Fruit fly (Drosophila melanogaster) whole organism, embryonic: ENCODE data around the gene Nca.

Experiments used
- CG11696 ChIP-seq: fragments of 200-800 bp; sonication (Bioruptor generic); IDR thresholded peaks from 2 replicates; pipeline ENCODE4 v1.3.6; 2022; ENCODE audit warnings: missing biosample characterization, missing genetic modification characterization
- CG12942 ChIP-seq: fragments of 200-800 bp; sonication (Bioruptor generic); optimal IDR thresholded peaks from 3 replicates; lab custom pipeline; 2016; ENCODE audit warnings: missing biosample characterization, missing genetic modification characterization
- CG13287 ChIP-seq: fragments of 200-800 bp; sonication (Bioruptor generic); IDR thresholded peaks from 2 replicates; pipeline ENCODE4 v1.3.6; 2022; ENCODE audit warnings: missing biosample characterization, missing genetic modification characterization; ENCODE audit not compliant: partially characterized antibody
- CG13296 ChIP-seq: fragments of 200-800 bp; sonication (Bioruptor generic); optimal IDR thresholded peaks from 3 replicates; lab custom pipeline; 2018; ENCODE audit warnings: missing biosample characterization, mild to moderate bottlenecking, missing genetic modification characterization
- CG13624 ChIP-seq: fragments of 200-800 bp; sonication (Bioruptor generic); optimal IDR thresholded peaks from 2 replicates; lab custom pipeline; 2016; ENCODE audit warnings: missing biosample characterization, missing genetic modification characterization
- CG14860 ChIP-seq: fragments of 200-800 bp; sonication (Bioruptor generic); IDR thresholded peaks from 3 replicates; pipeline ENCODE4 v1.3.6; 2022; ENCODE audit warnings: missing biosample characterization, missing genetic modification characterization; ENCODE audit not compliant: partially characterized antibody
- CG15601 ChIP-seq: fragments of 200-800 bp; sonication (Bioruptor generic); optimal IDR thresholded peaks from 3 replicates; lab custom pipeline; 2019; ENCODE audit warnings: missing biosample characterization, mild to moderate bottlenecking, missing genetic modification characterization, moderate library complexity
- CG15696 ChIP-seq: fragments of 200-800 bp; sonication (Bioruptor generic); optimal IDR thresholded peaks from 2 replicates; lab custom pipeline; 2019; ENCODE audit warnings: missing biosample characterization, mild to moderate bottlenecking, missing genetic modification characterization, moderate library complexity
- CG16779 ChIP-seq: fragments of 200-800 bp; sonication (Bioruptor generic); IDR thresholded peaks from 2 replicates; pipeline ENCODE4 v1.3.6; 2022; ENCODE audit warnings: missing biosample characterization, missing genetic modification characterization
- CG17829 ChIP-seq: fragments of 200-800 bp; optimal IDR thresholded peaks from 2 replicates; lab custom pipeline; 2019; ENCODE audit warnings: missing biosample characterization, mild to moderate bottlenecking, missing genetic modification characterization, moderate library complexity
- CG2116 ChIP-seq: fragments of 200-800 bp; sonication (Bioruptor generic); optimal IDR thresholded peaks from 3 replicates; lab custom pipeline; 2018; ENCODE audit warnings: missing biosample characterization, mild to moderate bottlenecking, missing genetic modification characterization
- CG31224 ChIP-seq: fragments of 200-800 bp; sonication (Bioruptor generic); IDR thresholded peaks from 2 replicates; pipeline ENCODE4 v1.3.6; 2022; ENCODE audit warnings: missing biosample characterization, missing genetic modification characterization
- CG31365 ChIP-seq: fragments of 200-800 bp; sonication (Bioruptor generic); optimal IDR thresholded peaks from 2 replicates; lab custom pipeline; 2018; ENCODE audit warnings: missing biosample characterization, mild to moderate bottlenecking, missing genetic modification characterization
- CG3407 ChIP-seq: fragments of 200-800 bp; sonication (Bioruptor generic); optimal IDR thresholded peaks from 2 replicates; lab custom pipeline; 2018; ENCODE audit warnings: missing biosample characterization, mild to moderate bottlenecking, missing genetic modification characterization
- CG4360 ChIP-seq: fragments of 200-800 bp; sonication (Bioruptor generic); IDR thresholded peaks from 2 replicates; pipeline ENCODE4 v1.3.6; 2022; ENCODE audit warnings: missing biosample characterization, missing genetic modification characterization
- CG5180 ChIP-seq: fragments of 200-800 bp; sonication (Bioruptor generic); optimal IDR thresholded peaks from 3 replicates; lab custom pipeline; 2017; ENCODE audit warnings: missing biosample characterization, missing genetic modification characterization, mild to moderate bottlenecking, moderate library complexity, missing genetic modification reagents
- CG7357 ChIP-seq: fragments of 200-800 bp; sonication (Bioruptor generic); IDR thresholded peaks from 3 replicates; pipeline ENCODE4 v1.3.6; 2022; ENCODE audit warnings: missing biosample characterization, missing genetic modification characterization
- CkIIα-i1 ChIP-seq: fragments of 200-800 bp; sonication (Bioruptor generic); IDR thresholded peaks from 2 replicates; pipeline ENCODE4 v1.3.6; 2022; ENCODE audit warnings: missing biosample characterization, missing genetic modification characterization
- Dll ChIP-seq: fragments of 200-800 bp; sonication (Bioruptor generic); IDR thresholded peaks from 4 replicates; pipeline ENCODE4 v1.3.6; 2022; ENCODE audit warnings: missing biosample characterization, missing genetic modification characterization; ENCODE audit not compliant: partially characterized antibody
- Dp ChIP-seq: fragments of 200-800 bp; sonication (Bioruptor generic); optimal IDR thresholded peaks from 2 replicates; lab custom pipeline; 2018; ENCODE audit warnings: missing biosample characterization, mild to moderate bottlenecking, missing genetic modification characterization, moderate library complexity
- E2f1 ChIP-seq: fragments of 200-800 bp; sonication (Bioruptor generic); IDR thresholded peaks from 2 replicates; pipeline ENCODE4 v1.3.6; 2022; ENCODE audit warnings: missing biosample characterization, missing genetic modification characterization
- H15 ChIP-seq: fragments of 200-800 bp; sonication (Bioruptor generic); IDR thresholded peaks from 3 replicates; pipeline ENCODE4 v1.3.6; 2022; ENCODE audit warnings: missing biosample characterization, missing genetic modification characterization
- MTF-1 ChIP-seq: fragments of 200-800 bp; sonication (Bioruptor generic); optimal IDR thresholded peaks from 2 replicates; lab custom pipeline; 2018; ENCODE audit warnings: missing biosample characterization, mild to moderate bottlenecking, missing genetic modification characterization, borderline replicate concordance
- NC2β ChIP-seq: fragments of 200-800 bp; sonication (Bioruptor generic); optimal IDR thresholded peaks from 2 replicates; lab custom pipeline; 2016; ENCODE audit warnings: missing biosample characterization, missing genetic modification characterization
- NFAT ChIP-seq: fragments of 200-800 bp; sonication (Bioruptor generic); IDR thresholded peaks from 2 replicates; pipeline ENCODE4 v1.3.6; 2022; ENCODE audit warnings: missing biosample characterization, missing genetic modification characterization
- Nf-YA ChIP-seq: fragments of 200-800 bp; sonication (Bioruptor generic); IDR thresholded peaks from 2 replicates; pipeline ENCODE4 v1.3.6; 2022; ENCODE audit warnings: missing biosample characterization, missing genetic modification characterization
- Sin3A ChIP-seq: fragments of >200 bp; optimal IDR thresholded peaks from 2 replicates; lab custom pipeline; 2018
- Sry-δ ChIP-seq: fragments of 200-800 bp; sonication (Bioruptor generic); optimal IDR thresholded peaks from 2 replicates; lab custom pipeline; 2016; ENCODE audit warnings: missing biosample characterization, missing genetic modification characterization
- Taf1 ChIP-seq: fragments of 200-800 bp; sonication (Bioruptor generic); IDR thresholded peaks from 2 replicates; pipeline ENCODE4 v1.3.6; 2022; ENCODE audit warnings: missing biosample characterization, missing genetic modification characterization
- ab ChIP-seq: fragments of 200-800 bp; sonication (Bioruptor generic); optimal IDR thresholded peaks from 2 replicates; lab custom pipeline; 2016; ENCODE audit warnings: missing biosample characterization, missing genetic modification characterization
- br ChIP-seq: fragments of >200 bp; optimal IDR thresholded peaks from 2 replicates; lab custom pipeline; 2017
- bsh ChIP-seq, 2 experiments: fragments of 200-800 bp; sonication (Bioruptor generic); optimal IDR thresholded peaks; 2 replicates each; lab custom pipeline; 2017 to 2018; ENCODE audit warnings: mild to moderate bottlenecking in 2 of 2, missing biosample characterization in 2 of 2, missing genetic modification characterization in 2 of 2, moderate library complexity in 1 of 2
- btn ChIP-seq: fragments of 200-800 bp; sonication (Bioruptor generic); optimal IDR thresholded peaks from 2 replicates; lab custom pipeline; 2016; ENCODE audit warnings: missing biosample characterization, missing genetic modification characterization
- chif ChIP-seq, 2 experiments: fragments of 200-800 bp; sonication (Bioruptor generic); optimal IDR thresholded peaks; 3 replicates each; lab custom pipeline; 2016; ENCODE audit warnings: missing biosample characterization in 2 of 2, missing genetic modification characterization in 2 of 2
- chn ChIP-seq: fragments of 200-800 bp; sonication (Bioruptor generic); optimal IDR thresholded peaks from 2 replicates; lab custom pipeline; 2016; ENCODE audit warnings: missing biosample characterization, missing genetic modification characterization
- da ChIP-seq: fragments of 200-800 bp; sonication (Bioruptor generic); optimal IDR thresholded peaks from 2 replicates; lab custom pipeline; 2016; ENCODE audit warnings: missing biosample characterization, missing genetic modification characterization
- gro ChIP-seq: fragments of 200-800 bp; sonication (Bioruptor generic); optimal IDR thresholded peaks from 2 replicates; lab custom pipeline; 2016; ENCODE audit warnings: missing biosample characterization, missing genetic modification characterization
- insv ChIP-seq, 2 experiments: fragments of 200-800 bp; sonication (Bioruptor generic); optimal IDR thresholded peaks; 3 replicates each; lab custom pipeline; 2016 to 2018; ENCODE audit warnings: missing biosample characterization in 2 of 2, missing genetic modification characterization in 2 of 2
- lov ChIP-seq, 2 experiments: fragments of 200-800 bp in 1 of 2; fragments of >200 bp in 1 of 2; sonication (Bioruptor generic) in 1 of 2; IDR thresholded peaks in 1 of 2; optimal IDR thresholded peaks in 1 of 2; 2 replicates in 1 of 2; 3 replicates in 1 of 2; pipeline versions ENCODE4 v1.3.6 to Lab custom; 2017 to 2022; ENCODE audit warnings: missing biosample characterization in 1 of 2, missing genetic modification characterization in 1 of 2
- org-1 ChIP-seq: fragments of 200-800 bp; sonication (Bioruptor generic); optimal IDR thresholded peaks from 2 replicates; lab custom pipeline; 2017; ENCODE audit warnings: missing biosample characterization, missing genetic modification characterization
- otp ChIP-seq: fragments of 200-800 bp; sonication (Bioruptor generic); IDR thresholded peaks from 3 replicates; pipeline ENCODE4, ENCODE4 v1.3.6; 2022; ENCODE audit warnings: missing biosample characterization, missing genetic modification characterization
- p53 ChIP-seq: fragments of 200-800 bp; sonication (Bioruptor generic); optimal IDR thresholded peaks from 2 replicates; lab custom pipeline; 2016; ENCODE audit warnings: missing biosample characterization, missing genetic modification characterization
- pfk ChIP-seq: fragments of 200-800 bp; sonication (Bioruptor generic); optimal IDR thresholded peaks from 2 replicates; lab custom pipeline; 2018; ENCODE audit warnings: missing biosample characterization, mild to moderate bottlenecking, missing genetic modification characterization, moderate library complexity
- seq ChIP-seq: fragments of 200-800 bp; sonication (Bioruptor generic); IDR thresholded peaks from 2 replicates; pipeline ENCODE4 v1.3.6; 2022; ENCODE audit warnings: missing biosample characterization, missing genetic modification characterization
- so ChIP-seq: fragments of 200-800 bp; sonication (Bioruptor generic); IDR thresholded peaks from 3 replicates; pipeline ENCODE4 v1.3.6; 2022; ENCODE audit warnings: missing biosample characterization, missing genetic modification characterization
- tio ChIP-seq: fragments of 200-800 bp; sonication (Bioruptor generic); optimal IDR thresholded peaks from 2 replicates; lab custom pipeline; 2017; ENCODE audit warnings: missing biosample characterization, missing genetic modification characterization, inconsistent platforms
- unc-4 ChIP-seq: fragments of 200-800 bp; sonication (Bioruptor generic); IDR thresholded peaks from 2 replicates; pipeline ENCODE4 v1.3.6; 2022; ENCODE audit warnings: missing biosample characterization, missing genetic modification characterization; ENCODE audit not compliant: partially characterized antibody
- vfl ChIP-seq: fragments of 200-800 bp; sonication (Bioruptor generic); optimal IDR thresholded peaks from 2 replicates; lab custom pipeline; 2016; ENCODE audit warnings: missing biosample characterization, missing genetic modification characterization
- vvl ChIP-seq: fragments of 200-800 bp; sonication (Bioruptor generic); IDR thresholded peaks from 2 replicates; pipeline ENCODE4 v1.3.6; 2022; ENCODE audit warnings: missing biosample characterization, missing genetic modification characterization
- zen ChIP-seq: fragments of 200-800 bp; sonication (Bioruptor generic); optimal IDR thresholded peaks from 3 replicates; lab custom pipeline; 2018; ENCODE audit warnings: missing biosample characterization, mild to moderate bottlenecking, missing genetic modification characterization, moderate library complexity

The Nca gene

DNA sequence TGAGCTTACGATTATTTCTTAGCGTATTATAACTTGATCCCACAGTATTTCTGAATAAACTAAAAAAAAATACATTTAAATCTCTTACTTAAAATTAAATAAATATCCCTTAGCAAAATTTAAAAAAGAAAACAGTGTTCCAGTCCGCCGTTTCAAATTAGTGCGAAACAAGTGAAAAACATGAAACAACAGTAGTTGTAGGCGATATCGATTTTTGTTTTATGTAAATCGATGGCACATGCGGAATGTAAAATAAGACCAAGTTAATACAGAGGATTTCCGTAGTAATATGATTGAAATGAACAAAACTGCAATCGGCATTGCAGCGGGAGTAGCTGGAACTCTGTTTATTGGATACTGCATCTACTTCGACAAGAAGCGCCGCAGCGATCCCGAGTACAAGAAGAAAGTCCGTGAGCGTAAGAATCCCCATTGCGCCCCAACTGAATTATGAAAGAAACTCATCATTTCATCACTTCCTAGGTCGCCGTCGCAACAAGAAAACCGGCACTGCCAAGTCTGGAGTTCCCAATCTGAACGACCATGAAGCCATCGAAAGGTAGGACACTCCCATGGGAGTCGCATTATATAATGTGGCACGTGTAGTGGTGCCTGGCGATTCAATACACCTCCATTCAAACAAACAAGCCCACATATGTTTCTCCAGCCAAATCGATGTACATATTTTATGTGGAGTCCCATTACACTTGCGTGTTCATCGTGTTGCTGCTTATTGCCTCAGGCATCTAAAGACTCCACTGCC, 9.4 kb downstream of the Nca start (continued):
- TF ChIP-seq zen (tag; lab: Kevin White, UChicago) (peak; percentile 2), CG12942 (GFP tag; lab: Kevin White, UChicago) (no peak), btn (no peak), CG7357 (GFP tag; lab: Robert Waterston, UW) (no peak), CG13624 (GFP tag; lab: Kevin White, UChicago) (no peak), CG15696 (tag; lab: Kevin White, UChicago) (no peak), unc-4 (GFP tag; lab: Robert Waterston, UW) (0 out of 2 replicates have a peak, but pooled peaks have one; percentile 15), tio (GFP tag; lab: Kevin White, UChicago) (no peak), chif (GFP tag; optimal IDR thresholded peaks at IDR 0.05; lab: Kevin White, UChicago) (no peak), Sry-δ (GFP tag; lab: Kevin White, UChicago) (peak; percentile 23), gro (no peak), Dp (GFP tag; lab: Kevin White, UChicago) (peak; percentile 4), Nf-YA (GFP tag; lab: Robert Waterston, UW) (no peak), CG4360 (GFP tag; lab: Robert Waterston, UW) (no peak), br (lab: Kevin White, UChicago) (no peak), Dll (GFP tag; lab: Robert Waterston, UW) (peak; percentile 47; the same call in 2 of the 4 replicates), da (GFP tag; lab: Kevin White, UChicago) (no peak), seq (GFP tag; lab: Robert Waterston, UW) (no peak), chn (GFP tag; lab: Kevin White, UChicago) (no peak), vvl (GFP tag; lab: Robert Waterston, UW) (peak; percentile 18; the same call in 1 of the 2 replicates), CG11696 (no peak), CG31365 (tag; lab: Kevin White, UChicago) (no peak), CG5180 (GFP tag; lab: Kevin White, UChicago) (no peak), NFAT (no peak), ab (no peak), Sin3A (lab: Kevin White, UChicago) (no peak), insv (GFP tag; optimal IDR thresholded peaks at IDR 0.05; lab: Kevin White, UChicago) (peak in 1 of 2 experiments; percentile 24), so (GFP tag; lab: Robert Waterston, UW) (no peak), pfk (GFP tag; lab: Kevin White, UChicago) (peak; percentile 97), CkIIα-i1 (GFP tag; lab: Robert Waterston, UW) (no peak), CG3407 (GFP tag; lab: Kevin White, UChicago) (no peak), org-1 (GFP tag; lab: Kevin White, UChicago) (no peak), MTF-1 (GFP tag; lab: Kevin White, UChicago) (no peak), otp (GFP tag; lab: Robert Waterston, UW) (no peak), CG15601 (tag; lab: Kevin White, UChicago) (no peak), CG13287 (GFP tag; lab: Robert Waterston, UW) (0 out of 2 replicates have a peak, but pooled peaks have one; percentile 22), Taf1 (no peak), CG16779 (no peak), CG2116 (peak; percentile 23), lov (optimal IDR thresholded peaks at IDR 0.05; lab: Kevin White, UChicago) (no peak), lov (GFP tag; IDR thresholded peaks at IDR 0.05; lab: Robert Waterston, UW) (no peak), vfl (GFP tag; lab: Kevin White, UChicago) (no peak), CG31224 (GFP tag; lab: Robert Waterston, UW) (no peak), p53 (no peak), CG17829 (tag; lab: Kevin White, UChicago) (peak; percentile 32), H15 (GFP tag; lab: Robert Waterston, UW) (no peak), E2f1 (no peak), NC2β (GFP tag; lab: Kevin White, UChicago) (no peak), bsh (GFP tag; optimal IDR thresholded peaks at IDR 0.05; lab: Kevin White, UChicago) (no peak), CG13296 (GFP tag; lab: Kevin White, UChicago) (no peak), CG14860 (GFP tag; lab: Robert Waterston, UW) (peak; percentile 29; the same call in 1 of the 3 replicates)
